Fruit fly (Drosophila melanogaster) whole organism, wandering third instar larva: ENCODE results near the gene Polr2B.

Source experiments
- Abd-B ChIP-seq: fragments of >200 bp; optimal IDR thresholded peaks from 2 replicates; lab custom pipeline; 2017; ENCODE audit warnings: missing biosample characterization, missing genetic modification characterization
- CG32264 ChIP-seq: fragments of 200-800 bp; sonication (Bioruptor generic); optimal IDR thresholded peaks from 2 replicates; lab custom pipeline; 2016; ENCODE audit warnings: missing biosample characterization, missing genetic modification characterization
- CG9705 ChIP-seq: fragments of 200-800 bp; sonication (Bioruptor generic); optimal IDR thresholded peaks from 2 replicates; lab custom pipeline; 2018; ENCODE audit warnings: missing biosample characterization, mild to moderate bottlenecking, missing genetic modification characterization
- Dfd ChIP-seq: fragments of >200 bp; optimal IDR thresholded peaks from 2 replicates; lab custom pipeline; 2017; ENCODE audit warnings: missing biosample characterization, missing genetic modification characterization
- Dif ChIP-seq: fragments of 200-275, 200-300 bp; sonication (Bioruptor generic); optimal IDR thresholded peaks from 2 replicates; lab custom pipeline; 2018; ENCODE audit warnings: missing biosample characterization, missing genetic modification characterization; ENCODE audit not compliant: partially characterized antibody
- HLH106 ChIP-seq: fragments of 200-800 bp; optimal IDR thresholded peaks from 3 replicates; lab custom pipeline; 2019; ENCODE audit warnings: missing biosample characterization, mild to moderate bottlenecking, missing genetic modification characterization, moderate library complexity
- Hnf4 ChIP-seq: fragments of 200-800 bp; sonication (Bioruptor generic); optimal IDR thresholded peaks from 2 replicates; lab custom pipeline; 2016; ENCODE audit warnings: missing biosample characterization, mild to moderate bottlenecking, missing genetic modification characterization
- Hr78 ChIP-seq: fragments of >200 bp; optimal IDR thresholded peaks from 2 replicates; lab custom pipeline; 2017; ENCODE audit warnings: missing biosample characterization, missing genetic modification characterization
- Hr83 ChIP-seq: fragments of 200-300 bp; sonication (Bioruptor generic); optimal IDR thresholded peaks from 2 replicates; lab custom pipeline; 2016; ENCODE audit warnings: missing biosample characterization, mild to moderate bottlenecking, missing genetic modification characterization, moderate library complexity; ENCODE audit not compliant: poor library complexity, severe bottlenecking
- Jra ChIP-seq: sonication (Bioruptor generic); optimal IDR thresholded peaks from 2 replicates; lab custom pipeline; 2016; ENCODE audit warnings: missing biosample characterization, missing genetic modification characterization
- Myc ChIP-seq: fragments of >200 bp; optimal IDR thresholded peaks from 2 replicates; lab custom pipeline; 2017
- N ChIP-seq: fragments of >200 bp; optimal IDR thresholded peaks from 2 replicates; lab custom pipeline; 2018; ENCODE audit warnings: missing biosample characterization, missing external identifiers, missing genetic modification characterization
- OdsH ChIP-seq: fragments of 200-800 bp; sonication (Bioruptor generic); optimal IDR thresholded peaks from 2 replicates; lab custom pipeline; 2016; ENCODE audit warnings: missing biosample characterization, mild to moderate bottlenecking, missing genetic modification characterization
- Rel ChIP-seq, 2 experiments: fragments of 200-800 bp; sonication (Bioruptor generic) in 1 of 2; optimal IDR thresholded peaks; 2 replicates in 1 of 2; 3 replicates in 1 of 2; lab custom pipeline; 2016 to 2019; ENCODE audit warnings: mild to moderate bottlenecking in 2 of 2, missing biosample characterization in 2 of 2, missing genetic modification characterization in 2 of 2, moderate library complexity in 1 of 2
- Vsx2 ChIP-seq: fragments of 200-300, 225-300 bp; sonication (Bioruptor generic); optimal IDR thresholded peaks from 2 replicates; lab custom pipeline; 2018; ENCODE audit warnings: missing biosample characterization, missing genetic modification characterization; ENCODE audit not compliant: partially characterized antibody
- br ChIP-seq: fragments of 200-800 bp; sonication (Bioruptor generic); optimal IDR thresholded peaks from 2 replicates; lab custom pipeline; 2016; ENCODE audit warnings: missing biosample characterization, missing genetic modification characterization
- brk ChIP-seq: fragments of 200-800 bp; sonication (Bioruptor generic); optimal IDR thresholded peaks from 2 replicates; lab custom pipeline; 2016; ENCODE audit warnings: missing biosample characterization, mild to moderate bottlenecking, missing genetic modification characterization
- dl ChIP-seq, 2 experiments: fragments of 175-275, 200-275 bp in 1 of 2; fragments of 200-275 bp in 1 of 2; sonication (Bioruptor generic); optimal IDR thresholded peaks; lab custom pipeline; 2018; ENCODE audit warnings: mild to moderate bottlenecking in 2 of 2, missing biosample characterization in 2 of 2, missing genetic modification characterization in 2 of 2, moderate library complexity in 2 of 2; ENCODE audit not compliant: partially characterized antibody in 2 of 2, insufficient read depth in 1 of 2
- dsf ChIP-seq: sonication (Bioruptor generic); optimal IDR thresholded peaks from 2 replicates; lab custom pipeline; 2016; ENCODE audit warnings: missing biosample characterization, missing genetic modification characterization, borderline replicate concordance
- ey ChIP-seq: fragments of 200-800 bp; sonication (Bioruptor generic); optimal IDR thresholded peaks from 2 replicates; lab custom pipeline; 2016; ENCODE audit warnings: missing biosample characterization, missing genetic modification characterization
- foxo ChIP-seq, 2 experiments: fragments of 200-800 bp; sonication (Bioruptor generic); optimal IDR thresholded peaks; 2 replicates in 1 of 2; 3 replicates in 1 of 2; lab custom pipeline; 2016 to 2017; ENCODE audit warnings: missing biosample characterization in 2 of 2, missing genetic modification characterization in 2 of 2
- fru ChIP-seq: fragments of 200-800 bp; sonication (Bioruptor generic); optimal IDR thresholded peaks from 3 replicates; lab custom pipeline; 2016; ENCODE audit warnings: missing biosample characterization, mild to moderate bottlenecking, missing genetic modification characterization
- h ChIP-seq: fragments of 200-800 bp; sonication (Bioruptor generic); optimal IDR thresholded peaks from 3 replicates; lab custom pipeline; 2016; ENCODE audit warnings: missing biosample characterization, mild to moderate bottlenecking, missing genetic modification characterization
- jim ChIP-seq: fragments of 175-275, 200-325 bp; sonication (Bioruptor generic); optimal IDR thresholded peaks from 2 replicates; lab custom pipeline; 2016; ENCODE audit warnings: missing biosample characterization, mild to moderate bottlenecking, missing genetic modification characterization
- lola ChIP-seq: fragments of >200 bp; optimal IDR thresholded peaks from 2 replicates; lab custom pipeline; 2017; ENCODE audit warnings: missing biosample characterization, missing genetic modification characterization
- pan ChIP-seq: fragments of >200 bp; optimal IDR thresholded peaks from 2 replicates; lab custom pipeline; 2017
- psq ChIP-seq: fragments of 200-800 bp; sonication (Bioruptor generic); optimal IDR thresholded peaks from 3 replicates; lab custom pipeline; 2017; ENCODE audit warnings: missing biosample characterization, mild to moderate bottlenecking, missing genetic modification characterization, moderate library complexity
- rgr ChIP-seq: fragments of 200-800 bp; sonication (Bioruptor generic); optimal IDR thresholded peaks from 3 replicates; lab custom pipeline; 2016; ENCODE audit warnings: missing biosample characterization, mild to moderate bottlenecking, missing genetic modification characterization
- sage ChIP-seq: fragments of 200-800 bp; sonication (Bioruptor generic); optimal IDR thresholded peaks from 2 replicates; lab custom pipeline; 2016; ENCODE audit warnings: missing biosample characterization, mild to moderate bottlenecking, missing genetic modification characterization
- sv ChIP-seq: fragments of 200-800 bp; sonication (Bioruptor generic); optimal IDR thresholded peaks from 3 replicates; lab custom pipeline; 2016; ENCODE audit warnings: missing biosample characterization, missing genetic modification characterization
- tai ChIP-seq: sonication (Bioruptor generic); optimal IDR thresholded peaks from 2 replicates; lab custom pipeline; 2016; ENCODE audit warnings: missing biosample characterization, missing genetic modification characterization
- woc ChIP-seq: sonication (Bioruptor generic); optimal IDR thresholded peaks from 2 replicates; lab custom pipeline; 2016; ENCODE audit warnings: missing biosample characterization, mild to moderate bottlenecking, missing genetic modification characterization

The Polr2B gene

dm6 chr3R:14103022-14103421, 22.6 kb upstream of the Polr2B start, which contains the start of gene PK1-R:
TSS of gene PK1-R (minus strand) at chr3R:14103122.
- no peak for TF ChIP-seq sage (GFP tag; lab: Kevin White, UChicago)
- TF ChIP-seq Rel (GFP tag; optimal IDR thresholded peaks at IDR 0.05; lab: Kevin White, UChicago): no peak
- no peak for TF ChIP-seq Rel (tag; optimal IDR thresholded peaks at IDR 0.05; lab: Kevin White, UChicago)
- TF ChIP-seq brk: no peak
- TF ChIP-seq pan (lab: Kevin White, UChicago): no peak
- TF ChIP-seq jim (GFP tag; lab: Kevin White, UChicago): no peak
- no peak for TF ChIP-seq Jra (GFP tag; lab: Kevin White, UChicago)
- TF ChIP-seq lola (GFP tag; lab: Kevin White, UChicago): no peak
- no peak for TF ChIP-seq CG32264 (GFP tag; lab: Kevin White, UChicago)
- TF ChIP-seq sv (GFP tag; lab: Kevin White, UChicago): no peak
- TF ChIP-seq Dif (GFP tag; lab: Kevin White, UChicago): no peak
- TF ChIP-seq HLH106 (tag; lab: Kevin White, UChicago): no peak
- TF ChIP-seq dsf (GFP tag; lab: Kevin White, UChicago): no peak
- no peak for TF ChIP-seq CG9705 (GFP tag; lab: Kevin White, UChicago)
- no peak for TF ChIP-seq rgr
- no peak for TF ChIP-seq tai (GFP tag; lab: Kevin White, UChicago)

- TF ChIP-seq Vsx2 (GFP tag; lab: Kevin White, UChicago): no peak
- no peak for TF ChIP-seq br (GFP tag; lab: Kevin White, UChicago)
- TF ChIP-seq ey: no peak
- no peak for TF ChIP-seq h (GFP tag; lab: Kevin White, UChicago)
- TF ChIP-seq lola (GFP tag; lab: Kevin White, UChicago): no peak
- no peak for TF ChIP-seq dl (GFP tag; optimal IDR thresholded peaks at IDR 0.05; lab: Kevin White, UChicago; ENCODE audit: insufficient read depth in 1 of 2, partially characterized antibody in 2 of 2)
- no peak for TF ChIP-seq Hr78 (GFP tag; lab: Kevin White, UChicago)
- no peak for TF ChIP-seq Abd-B (GFP tag; lab: Kevin White, UChicago)
- TF ChIP-seq woc (GFP tag; lab: Kevin White, UChicago): no peak
- no peak for TF ChIP-seq Myc (lab: Kevin White, UChicago)
- TF ChIP-seq OdsH (GFP tag; lab: Kevin White, UChicago): no peak
- no peak for TF ChIP-seq Hr83 (GFP tag; lab: Kevin White, UChicago)
- no peak for TF ChIP-seq Jra (GFP tag; lab: Kevin White, UChicago)
- TF ChIP-seq Hnf4 (GFP tag; lab: Kevin White, UChicago): no peak
- no peak for TF ChIP-seq HLH106 (tag; lab: Kevin White, UChicago)
- TF ChIP-seq pan (lab: Kevin White, UChicago): no peak
- no peak for TF ChIP-seq rgr
- no peak for TF ChIP-seq Dfd (GFP tag; lab: Kevin White, UChicago)
These were observed 18.0 kb upstream of the Polr2B start for dm6 chr3R:14107597-14107996.

- no peak for TF ChIP-seq N (GFP tag; lab: Kevin White, UChicago)
- no peak for TF ChIP-seq Dfd (GFP tag; lab: Kevin White, UChicago)
- TF ChIP-seq sv (GFP tag; lab: Kevin White, UChicago): peak; percentile 41
- TF ChIP-seq Myc (lab: Kevin White, UChicago): no peak
- TF ChIP-seq Dif (GFP tag; lab: Kevin White, UChicago): peak; percentile 34
- no peak for TF ChIP-seq br (GFP tag; lab: Kevin White, UChicago)
- peak; percentile 19 for TF ChIP-seq fru (GFP tag; lab: Kevin White, UChicago)
- peak in 1 of 2 experiments; percentile 13 for TF ChIP-seq foxo (GFP tag; optimal IDR thresholded peaks at IDR 0.05; lab: Kevin White, UChicago)
These were observed 17.3 kb upstream of the Polr2B start, which contains the start of gene CG12402 for dm6 chr3R:14108158-14108921. TSS of gene CG12402 (minus strand) at chr3R:14108321.

dm6 chr3R:14109145-14109544, 16.4 kb upstream of the Polr2B start, which contains the start of gene Or88a:
TSS of gene Or88a (plus strand) at chr3R:14109445.
- TF ChIP-seq Vsx2 (GFP tag; lab: Kevin White, UChicago) (no peak), brk (no peak), sv (GFP tag; lab: Kevin White, UChicago) (no peak), ey (no peak), br (GFP tag; lab: Kevin White, UChicago) (no peak), jim (GFP tag; lab: Kevin White, UChicago) (no peak), N (GFP tag; lab: Kevin White, UChicago) (no peak), psq (GFP tag; lab: Kevin White, UChicago) (no peak), Abd-B (GFP tag; lab: Kevin White, UChicago) (no peak), CG32264 (GFP tag; lab: Kevin White, UChicago) (no peak), Hr83 (GFP tag; lab: Kevin White, UChicago) (no peak), woc (GFP tag; lab: Kevin White, UChicago) (no peak)
- TF ChIP-seq, all 38 proteins: peak for 0
